Fruit fly (Drosophila melanogaster) Kc167 (cell line): Measurements from ENCODE around the gene ND-B18.

Source experiments
- Myc ChIP-seq: fragments of >200 bp; optimal IDR thresholded peaks from 2 replicates; lab custom pipeline; 2017; ENCODE audit warnings: missing external identifiers
- psq ChIP-seq: fragments of >200 bp; optimal IDR thresholded peaks from 2 replicates; lab custom pipeline; 2017; ENCODE audit warnings: missing external identifiers

dm6 chrX:15023826-15024545 lies 39.5 kb upstream of the ND-B18 start, which contains the start of gene be:
- TF ChIP-seq psq (lab: Kevin White, UChicago): no peak
- no peak for TF ChIP-seq Myc
